Fruit fly (Drosophila melanogaster) whole organism, embryonic: ENCODE measurements around the gene CG13601.

Source experiments
- Bteb2 ChIP-seq: fragments of 200-800 bp; sonication (Bioruptor generic); optimal IDR thresholded peaks from 2 replicates; lab custom pipeline; 2016; ENCODE audit warnings: missing biosample characterization, missing genetic modification characterization
- CG10274 ChIP-seq: fragments of 200-800 bp; sonication (Bioruptor generic); optimal IDR thresholded peaks from 3 replicates; lab custom pipeline; 2017; ENCODE audit warnings: missing biosample characterization, mild to moderate bottlenecking, missing genetic modification characterization
- CG11696 ChIP-seq: fragments of 200-800 bp; sonication (Bioruptor generic); IDR thresholded peaks from 2 replicates; pipeline ENCODE4 v1.3.6; 2022; ENCODE audit warnings: missing biosample characterization, missing genetic modification characterization
- CG12942 ChIP-seq: fragments of 200-800 bp; sonication (Bioruptor generic); optimal IDR thresholded peaks from 3 replicates; lab custom pipeline; 2016; ENCODE audit warnings: missing biosample characterization, missing genetic modification characterization
- CG13123 ChIP-seq: fragments of 200-800 bp; sonication (Bioruptor generic); optimal IDR thresholded peaks from 2 replicates; lab custom pipeline; 2016; ENCODE audit warnings: missing biosample characterization, missing genetic modification characterization
- CG13775 ChIP-seq: fragments of 200-800 bp; sonication (Bioruptor generic); optimal IDR thresholded peaks from 3 replicates; lab custom pipeline; 2017; ENCODE audit warnings: missing biosample characterization, mild to moderate bottlenecking, missing genetic modification characterization
- CG17385 ChIP-seq: fragments of 200-800 bp; sonication (Bioruptor generic); optimal IDR thresholded peaks from 3 replicates; lab custom pipeline; 2018; ENCODE audit warnings: missing biosample characterization, mild to moderate bottlenecking, missing genetic modification characterization
- CG17568 ChIP-seq: fragments of 200-800 bp; sonication (Bioruptor generic); optimal IDR thresholded peaks from 2 replicates; lab custom pipeline; 2018; ENCODE audit warnings: missing biosample characterization, mild to moderate bottlenecking, missing genetic modification characterization, moderate library complexity
- CG2199 ChIP-seq: fragments of 200-800 bp; sonication (Bioruptor generic); IDR thresholded peaks from 3 replicates; pipeline ENCODE4 v1.3.6; 2022; ENCODE audit warnings: missing biosample characterization, missing genetic modification characterization
- CG30431 ChIP-seq: fragments of 200-800 bp; sonication (Bioruptor generic); optimal IDR thresholded peaks from 2 replicates; lab custom pipeline; 2017; ENCODE audit warnings: missing biosample characterization, missing genetic modification characterization
- CG31388 ChIP-seq: fragments of 200-800 bp; sonication (Bioruptor generic); optimal IDR thresholded peaks from 2 replicates; lab custom pipeline; 2016; ENCODE audit warnings: missing biosample characterization, missing genetic modification characterization
- CG4854 ChIP-seq: fragments of 200-800 bp; sonication (Bioruptor generic); optimal IDR thresholded peaks from 2 replicates; lab custom pipeline; 2016; ENCODE audit warnings: missing biosample characterization, missing genetic modification characterization, inconsistent platforms
- CG6683 ChIP-seq: fragments of 200-800 bp; sonication (Bioruptor generic); optimal IDR thresholded peaks from 2 replicates; lab custom pipeline; 2017; ENCODE audit warnings: missing biosample characterization, mild to moderate bottlenecking, missing genetic modification characterization, missing genetic modification reagents
- CG8089 ChIP-seq: fragments of 200-800 bp; sonication (Bioruptor generic); optimal IDR thresholded peaks from 3 replicates; lab custom pipeline; 2016; ENCODE audit warnings: missing biosample characterization, missing genetic modification characterization
- CG8478 ChIP-seq: fragments of >200 bp; optimal IDR thresholded peaks from 2 replicates; lab custom pipeline; 2018
- CG8765 ChIP-seq: fragments of 200-800 bp; sonication (Bioruptor generic); IDR thresholded peaks from 2 replicates; pipeline ENCODE4 v1.3.6; 2022; ENCODE audit warnings: missing biosample characterization, missing genetic modification characterization
- D19B ChIP-seq: fragments of 200-800 bp; sonication (Bioruptor generic); optimal IDR thresholded peaks from 2 replicates; lab custom pipeline; 2017; ENCODE audit warnings: missing biosample characterization, mild to moderate bottlenecking, missing genetic modification characterization
- Dip2 ChIP-seq: fragments of 200-800 bp; sonication (Bioruptor generic); IDR thresholded peaks from 2 replicates; pipeline ENCODE4 v1.3.6; 2022; ENCODE audit warnings: missing biosample characterization, missing genetic modification characterization
- Doc3 ChIP-seq: fragments of 200-800 bp; sonication (Bioruptor generic); IDR thresholded peaks from 3 replicates; pipeline ENCODE4 v1.3.6; 2022; ENCODE audit warnings: missing biosample characterization, missing genetic modification characterization; ENCODE audit not compliant: partially characterized antibody
- ERR ChIP-seq: fragments of 200-800 bp; sonication (Bioruptor generic); optimal IDR thresholded peaks from 2 replicates; lab custom pipeline; 2016; ENCODE audit warnings: missing biosample characterization, missing genetic modification characterization
- Fer1 ChIP-seq: fragments of 200-800 bp; sonication (Bioruptor generic); optimal IDR thresholded peaks from 2 replicates; lab custom pipeline; 2017; ENCODE audit warnings: missing biosample characterization, mild to moderate bottlenecking, missing genetic modification characterization
- Gsc ChIP-seq: fragments of 200-800 bp; sonication (Bioruptor generic); IDR thresholded peaks from 2 replicates; pipeline ENCODE4 v1.3.6; 2022; ENCODE audit warnings: missing biosample characterization, missing genetic modification characterization
- Hand ChIP-seq: fragments of 200-800 bp; sonication (Bioruptor generic); optimal IDR thresholded peaks from 2 replicates; lab custom pipeline; 2017; ENCODE audit warnings: mild to moderate bottlenecking, missing biosample characterization, missing genetic modification reagents, missing genetic modification characterization
- Hey ChIP-seq: fragments of 200-800 bp; sonication (Bioruptor generic); optimal IDR thresholded peaks from 3 replicates; lab custom pipeline; 2018; ENCODE audit warnings: missing biosample characterization, mild to moderate bottlenecking, missing genetic modification characterization
- Hmr ChIP-seq: fragments of 200-800 bp; sonication (Bioruptor generic); optimal IDR thresholded peaks from 3 replicates; lab custom pipeline; 2017; ENCODE audit warnings: mild to moderate bottlenecking, missing biosample characterization, missing genetic modification reagents, missing genetic modification characterization
- Jarid2 ChIP-seq: fragments of 200-800 bp; sonication (Bioruptor generic); optimal IDR thresholded peaks from 3 replicates; lab custom pipeline; 2017; ENCODE audit warnings: mild to moderate bottlenecking, missing biosample characterization, missing genetic modification reagents, missing genetic modification characterization
- Mes4 ChIP-seq: fragments of 200-800 bp; sonication (Bioruptor generic); optimal IDR thresholded peaks from 2 replicates; lab custom pipeline; 2016; ENCODE audit warnings: missing biosample characterization, missing genetic modification characterization
- NC2α ChIP-seq: fragments of 200-800 bp; sonication (Bioruptor generic); optimal IDR thresholded peaks from 2 replicates; lab custom pipeline; 2016; ENCODE audit warnings: missing biosample characterization, missing genetic modification characterization
- Nf-YA ChIP-seq: fragments of 200-800 bp; sonication (Bioruptor generic); IDR thresholded peaks from 2 replicates; pipeline ENCODE4 v1.3.6; 2022; ENCODE audit warnings: missing biosample characterization, missing genetic modification characterization
- Pdp1 ChIP-seq, 2 experiments: fragments of 200-800 bp; sonication (Bioruptor generic); optimal IDR thresholded peaks; 3 replicates each; lab custom pipeline; 2016; ENCODE audit warnings: missing biosample characterization in 2 of 2, missing genetic modification characterization in 2 of 2, mild to moderate bottlenecking in 1 of 2, moderate library complexity in 1 of 2
- Ptx1 ChIP-seq: fragments of 200-800 bp; sonication (Bioruptor generic); IDR thresholded peaks from 2 replicates; pipeline ENCODE4 v1.3.6; 2022; ENCODE audit warnings: missing biosample characterization, missing genetic modification characterization
- Ravus ChIP-seq: fragments of 200-800 bp; sonication (Bioruptor generic); IDR thresholded peaks from 2 replicates; pipeline ENCODE4 v1.3.6; 2022; ENCODE audit warnings: missing biosample characterization, missing genetic modification characterization
- Six4 ChIP-seq: fragments of 200-800 bp; sonication (Bioruptor generic); optimal IDR thresholded peaks from 2 replicates; lab custom pipeline; 2016; ENCODE audit warnings: missing biosample characterization, missing genetic modification characterization
- Taf1 ChIP-seq: fragments of 200-800 bp; sonication (Bioruptor generic); IDR thresholded peaks from 2 replicates; pipeline ENCODE4 v1.3.6; 2022; ENCODE audit warnings: missing biosample characterization, missing genetic modification characterization
- Trl ChIP-seq, 3 experiments: fragments of >200 bp in 2 of 3; fragments of 200-800 bp in 1 of 3; sonication (Bioruptor generic) in 1 of 3; optimal IDR thresholded peaks; 2 replicates in 1 of 3; 3 replicates in 2 of 3; lab custom pipeline; 2016 to 2017; ENCODE audit warnings: missing biosample characterization in 1 of 3, missing genetic modification characterization in 1 of 3
- abd-A ChIP-seq: fragments of 200-800 bp; sonication (Bioruptor generic); optimal IDR thresholded peaks from 3 replicates; lab custom pipeline; 2019; ENCODE audit warnings: missing biosample characterization, mild to moderate bottlenecking, missing genetic modification characterization, moderate library complexity
- ato ChIP-seq: fragments of 200-800 bp; sonication (Bioruptor generic); IDR thresholded peaks from 2 replicates; pipeline ENCODE4 v1.3.6; 2022; ENCODE audit warnings: missing biosample characterization, missing genetic modification characterization; ENCODE audit not compliant: partially characterized antibody
- caup ChIP-seq: fragments of 200-800 bp; sonication (Bioruptor generic); optimal IDR thresholded peaks from 3 replicates; lab custom pipeline; 2017; ENCODE audit warnings: missing biosample characterization, mild to moderate bottlenecking, missing genetic modification characterization, moderate library complexity; ENCODE audit not compliant: severe bottlenecking
- corto ChIP-seq: fragments of 200-800 bp; sonication (Bioruptor generic); optimal IDR thresholded peaks from 2 replicates; lab custom pipeline; 2016; ENCODE audit warnings: missing biosample characterization, mild to moderate bottlenecking, missing genetic modification characterization, moderate library complexity
- dmrt11E ChIP-seq: fragments of 200-800 bp; sonication (Bioruptor generic); optimal IDR thresholded peaks from 3 replicates; lab custom pipeline; 2018; ENCODE audit warnings: missing biosample characterization, mild to moderate bottlenecking, missing genetic modification characterization, moderate library complexity
- fd64A ChIP-seq: fragments of 200-800 bp; sonication (Bioruptor generic); optimal IDR thresholded peaks from 3 replicates; lab custom pipeline; 2018; ENCODE audit warnings: missing biosample characterization, mild to moderate bottlenecking, missing genetic modification characterization
- hkb ChIP-seq, 2 experiments: fragments of 200-800 bp in 1 of 2; fragments of >200 bp in 1 of 2; sonication (Bioruptor generic) in 1 of 2; IDR thresholded peaks in 1 of 2; optimal IDR thresholded peaks in 1 of 2; 2 replicates each; pipeline versions ENCODE4 v1.3.6 to Lab custom; 2017 to 2022; ENCODE audit warnings: missing biosample characterization in 1 of 2, missing genetic modification characterization in 1 of 2
- hth ChIP-seq: fragments of >200 bp; optimal IDR thresholded peaks from 2 replicates; lab custom pipeline; 2017; ENCODE audit warnings: inconsistent platforms
- kay ChIP-seq: fragments of 200-800 bp; sonication (Bioruptor generic); optimal IDR thresholded peaks from 2 replicates; lab custom pipeline; 2016; ENCODE audit warnings: missing biosample characterization, missing genetic modification characterization
- luna ChIP-seq: fragments of 200-800 bp; sonication (Bioruptor generic); optimal IDR thresholded peaks from 2 replicates; lab custom pipeline; 2016; ENCODE audit warnings: missing biosample characterization, missing genetic modification characterization
- mam ChIP-seq: fragments of 200-800 bp; sonication (Bioruptor generic); optimal IDR thresholded peaks from 3 replicates; lab custom pipeline; 2016; ENCODE audit warnings: missing biosample characterization, missing genetic modification characterization
- pros ChIP-seq: fragments of 200-800 bp; sonication (Bioruptor generic); optimal IDR thresholded peaks from 3 replicates; lab custom pipeline; 2019; ENCODE audit warnings: missing biosample characterization, mild to moderate bottlenecking, missing genetic modification characterization, moderate library complexity
- ttk ChIP-seq: fragments of 200-800 bp; sonication (Bioruptor generic); IDR thresholded peaks from 2 replicates; pipeline ENCODE4 v2.1.2; 2022; ENCODE audit warnings: missing biosample characterization, missing genetic modification characterization
- vfl ChIP-seq: fragments of 200-800 bp; sonication (Bioruptor generic); optimal IDR thresholded peaks from 2 replicates; lab custom pipeline; 2016; ENCODE audit warnings: missing biosample characterization, missing genetic modification characterization

The CG13601 gene

dm6 chr3R:23921701-23922501 lies 5.5 kb downstream of the CG13601 start (continued):
- TF ChIP-seq NC2α (GFP tag; lab: Kevin White, UChicago): no peak
- no peak for TF ChIP-seq Pdp1 (GFP tag; optimal IDR thresholded peaks at IDR 0.05; lab: Kevin White, UChicago)
- TF ChIP-seq ttk (GFP tag; lab: Robert Waterston, UW): peak; percentile 53
- TF ChIP-seq Dip2: no peak
- TF ChIP-seq luna (GFP tag; lab: Kevin White, UChicago): no peak
- peak; percentile 87 for TF ChIP-seq pros (GFP tag; lab: Kevin White, UChicago)
- TF ChIP-seq CG2199 (GFP tag; lab: Robert Waterston, UW): no peak
- TF ChIP-seq ato (GFP tag; lab: Robert Waterston, UW): no peak; the same call in 1 of the 2 replicates
- TF ChIP-seq ERR (GFP tag; lab: Kevin White, UChicago): no peak
- no peak for TF ChIP-seq hkb (optimal IDR thresholded peaks at IDR 0.05; lab: Kevin White, UChicago)
- TF ChIP-seq hkb (GFP tag; IDR thresholded peaks at IDR 0.05; lab: Robert Waterston, UW): peak; percentile 64
- no peak for TF ChIP-seq caup (GFP tag; lab: Kevin White, UChicago)
- TF ChIP-seq CG8765 (GFP tag; lab: Robert Waterston, UW): no peak
- no peak for TF ChIP-seq Bteb2 (GFP tag; lab: Kevin White, UChicago)
- peak; percentile 1 for TF ChIP-seq mam (GFP tag; lab: Kevin White, UChicago)
- no peak for TF ChIP-seq CG8478 (lab: Kevin White, UChicago)
- no peak for TF ChIP-seq Gsc (GFP tag; lab: Robert Waterston, UW)
- TF ChIP-seq abd-A: peak; percentile 83
- TF ChIP-seq Trl (optimal IDR thresholded peaks at IDR 0.05; lab: Kevin White, UChicago): peak; percentile 65 to 79
- no peak for TF ChIP-seq Trl (GFP tag; optimal IDR thresholded peaks at IDR 0.05; lab: Kevin White, UChicago)
- no peak for TF ChIP-seq hth (lab: Kevin White, UChicago)
- no peak for TF ChIP-seq CG8089 (GFP tag; lab: Kevin White, UChicago)
- TF ChIP-seq CG13775 (GFP tag; lab: Kevin White, UChicago): peak; percentile 10
- peak; percentile 56 for TF ChIP-seq Hey (tag; lab: Kevin White, UChicago)
- peak; percentile 43; the same call in 1 of the 2 replicates for TF ChIP-seq Taf1 (GFP tag; lab: Robert Waterston, UW)
- TF ChIP-seq D19B (GFP tag; lab: Kevin White, UChicago): no peak
- no peak for TF ChIP-seq kay (GFP tag; lab: Kevin White, UChicago)
- no peak for TF ChIP-seq Hand (GFP tag; lab: Kevin White, UChicago)
- TF ChIP-seq CG11696 (GFP tag; lab: Robert Waterston, UW): no peak
- peak; percentile 18 for TF ChIP-seq CG17385 (GFP tag; lab: Kevin White, UChicago)
- TF ChIP-seq Mes4 (GFP tag; lab: Kevin White, UChicago): no peak
- TF ChIP-seq fd64A (GFP tag; lab: Kevin White, UChicago): no peak
- TF ChIP-seq corto: no peak
- no peak for TF ChIP-seq Jarid2 (GFP tag; lab: Kevin White, UChicago)
- TF ChIP-seq vfl: no peak
- TF ChIP-seq CG6683 (GFP tag; lab: Kevin White, UChicago): no peak
- 0 out of 2 replicates have a peak, but pooled peaks have one; percentile 44 for TF ChIP-seq Nf-YA
- TF ChIP-seq dmrt11E (tag; lab: Kevin White, UChicago): no peak
- no peak for TF ChIP-seq CG31388 (GFP tag; lab: Kevin White, UChicago)
- TF ChIP-seq Doc3: no peak
- peak; percentile 33 for TF ChIP-seq Fer1 (GFP tag; lab: Kevin White, UChicago)
- no peak for TF ChIP-seq CG10274 (GFP tag; lab: Kevin White, UChicago)
- no peak for TF ChIP-seq CG13123 (GFP tag; lab: Kevin White, UChicago)
- TF ChIP-seq CG17568 (GFP tag; lab: Kevin White, UChicago): peak; percentile 22
- no peak for TF ChIP-seq CG4854
- no peak for TF ChIP-seq CG30431
- peak; percentile 10 for TF ChIP-seq Six4
- TF ChIP-seq Ptx1 (GFP tag; lab: Robert Waterston, UW): peak; percentile 62
- TF ChIP-seq CG12942 (GFP tag; lab: Kevin White, UChicago): no peak
- peak; percentile 42 for TF ChIP-seq Hmr
- no peak for TF ChIP-seq Ravus (GFP tag; lab: Robert Waterston, UW)
